Worm (Caenorhabditis elegans): ENCODE results near the gene gadr-4.

The gadr-4 gene

DNA sequence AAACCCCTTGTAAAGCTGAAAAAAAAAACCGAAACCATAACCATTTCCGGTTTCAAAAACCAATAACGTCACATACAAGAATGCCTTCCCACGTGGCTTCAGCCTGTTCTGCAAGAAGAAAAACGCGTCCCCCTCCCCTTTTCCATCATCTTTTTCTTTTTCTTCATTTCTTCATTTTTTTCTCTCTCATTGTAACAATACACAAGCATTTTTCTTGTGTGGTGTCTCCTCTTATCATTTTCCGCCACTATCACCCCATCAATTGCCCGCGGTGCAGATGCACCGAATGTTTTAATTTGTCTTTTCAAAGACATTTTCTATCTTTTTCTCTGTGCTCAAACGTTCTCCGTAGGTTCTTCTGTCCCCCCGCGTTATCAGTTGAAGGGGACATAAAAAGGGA, 26.8 kb upstream of the gadr-4 start:
- TF ChIP-seq nhr-23 (tag; optimal IDR thresholded peaks at IDR 0.05) = no peak
- no peak for TF ChIP-seq ceh-82 (tag; optimal IDR thresholded peaks at IDR 0.05)
- peak; percentile 42 for TF ChIP-seq sem-4 (tag; optimal IDR thresholded peaks at IDR 0.05)
- no peak for TF ChIP-seq nhr-77 (tag; optimal IDR thresholded peaks at IDR 0.05)
- TF ChIP-seq nhr-129 (tag; optimal IDR thresholded peaks at IDR 0.05) = peak; percentile 60
- no peak for TF ChIP-seq nhr-12 (tag; optimal IDR thresholded peaks at IDR 0.05)
- TF ChIP-seq nhr-6 (tag; optimal IDR thresholded peaks at IDR 0.05) = peak; percentile 43
- peak; percentile 86 for TF ChIP-seq nhr-25 (tag; optimal IDR thresholded peaks at IDR 0.05)
- TF ChIP-seq fos-1 (tag; optimal IDR thresholded peaks at IDR 0.05) = peak; percentile 96
- TF ChIP-seq C34F6.9 (tag; optimal IDR thresholded peaks at IDR 0.05) = peak; percentile 30
- TF ChIP-seq lsy-2 (tag; optimal IDR thresholded peaks at IDR 0.05) = peak in 1 of 2 experiments; percentile 71
- TF ChIP-seq ztf-1 (GFP tag; conservative IDR thresholded peaks at IDR 0.05) = no peak
- peak; percentile 74 for TF ChIP-seq gmeb-1 (tag; optimal IDR thresholded peaks at IDR 0.05)
- TF ChIP-seq blmp-1 (tag; optimal IDR thresholded peaks at IDR 0.05; ENCODE audit: insufficient read depth) = peak; percentile 71
- peak; percentile 89 for TF ChIP-seq F13H6.1 (tag; optimal IDR thresholded peaks at IDR 0.05)
- no peak for TF ChIP-seq aly-2 (tag; optimal IDR thresholded peaks at IDR 0.05)
- peak; percentile 58 for TF ChIP-seq sma-3 (GFP tag; optimal IDR thresholded peaks at IDR 0.05)
- TF ChIP-seq snpc-4 (tag; optimal IDR thresholded peaks at IDR 0.05) = no peak
- no peak for TF ChIP-seq peb-1 (tag; optimal IDR thresholded peaks at IDR 0.05)
- TF ChIP-seq crh-2 (tag; optimal IDR thresholded peaks at IDR 0.05) = peak; percentile 89
- no peak for TF ChIP-seq Y55F3AM.14 (GFP tag; optimal IDR thresholded peaks at IDR 0.05)
- TF ChIP-seq egl-27 (tag; optimal IDR thresholded peaks at IDR 0.05) = peak; percentile 73
- TF ChIP-seq sma-9 (GFP tag; optimal IDR thresholded peaks at IDR 0.05) = peak; percentile 100
- TF ChIP-seq sma-9 (tag; optimal IDR thresholded peaks at IDR 0.05) = no peak
- peak; percentile 60 for TF ChIP-seq lin-13 (GFP tag; optimal IDR thresholded peaks at IDR 0.05)
- TF ChIP-seq ztf-4 (tag; optimal IDR thresholded peaks at IDR 0.05) = peak; percentile 22
- TF ChIP-seq mab-5 (tag; optimal IDR thresholded peaks at IDR 0.05) = peak; percentile 11
- peak; percentile 84 for TF ChIP-seq nhr-21 (tag; optimal IDR thresholded peaks at IDR 0.05)
- TF ChIP-seq mdl-1 (tag; optimal IDR thresholded peaks at IDR 0.05) = peak; percentile 29 to 64

ce11 chrII:4085601-4086000, 23.2 kb upstream of the gadr-4 start:
- TF ChIP-seq snpc-4 (tag; optimal IDR thresholded peaks at IDR 0.05) (no peak), lin-39 (tag; optimal IDR thresholded peaks at IDR 0.05) (no peak), skn-1 (tag; optimal IDR thresholded peaks at IDR 0.05) (no peak)

- TF ChIP-seq lin-11 (tag; optimal IDR thresholded peaks at IDR 0.05) (no peak), unc-55 (GFP tag; optimal IDR thresholded peaks at IDR 0.05) (no peak), mab-5 (tag; optimal IDR thresholded peaks at IDR 0.05) (no peak), alr-1 (tag; optimal IDR thresholded peaks at IDR 0.05) (no peak), nhr-77 (tag; optimal IDR thresholded peaks at IDR 0.05) (no peak), ama-1 (optimal IDR thresholded peaks at IDR 0.05) (no peak), lin-13 (GFP tag; optimal IDR thresholded peaks at IDR 0.05) (no peak), elt-3 (tag; optimal IDR thresholded peaks at IDR 0.05) (no peak), sma-3 (GFP tag; optimal IDR thresholded peaks at IDR 0.05) (no peak), unc-62 (GFP tag; optimal IDR thresholded peaks at IDR 0.05) (no peak), ceh-16 (tag; optimal IDR thresholded peaks at IDR 0.05) (no peak), zag-1 (tag; optimal IDR thresholded peaks at IDR 0.05) (no peak), skn-1 (tag; optimal IDR thresholded peaks at IDR 0.05) (no peak), nhr-6 (tag; optimal IDR thresholded peaks at IDR 0.05) (no peak), C34F6.9 (tag; optimal IDR thresholded peaks at IDR 0.05) (no peak), sma-9 (GFP tag; optimal IDR thresholded peaks at IDR 0.05) (no peak), sma-9 (tag; optimal IDR thresholded peaks at IDR 0.05) (no peak)
These were observed 20.4 kb upstream of the gadr-4 start, which contains the start of gene R11F4.2 for ce11 chrII:4082754-4083153. TSS of gene R11F4.2 (plus strand) at chrII:4083054.

DNA sequence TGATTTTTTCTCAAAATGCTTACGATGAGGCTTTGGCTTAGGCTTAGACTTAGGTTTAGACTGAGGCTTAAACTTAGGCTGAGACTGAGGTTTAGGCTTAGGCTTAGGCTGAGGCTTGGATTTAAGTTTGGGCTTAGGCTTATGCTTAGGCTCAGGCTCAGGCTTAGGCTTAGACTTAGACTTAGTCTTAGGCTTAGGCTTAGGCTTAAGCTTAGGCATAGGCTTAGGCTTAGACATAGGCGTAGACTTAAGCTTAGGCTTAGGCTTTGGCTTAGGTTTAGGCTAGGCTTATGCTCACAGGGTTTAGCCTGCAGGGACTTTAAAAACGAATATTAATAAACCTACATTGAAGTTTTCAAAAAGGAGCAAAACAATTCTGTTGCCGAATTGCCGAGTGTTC, 19.5 kb upstream of the gadr-4 start:
- no peak for TF ChIP-seq unc-55 (GFP tag; optimal IDR thresholded peaks at IDR 0.05)

Data from whole organism, L2 larva.